Worm (Caenorhabditis elegans) whole organism, L3 larva: ENCODE data around the gene C08F1.11.

Experiments used
- ceh-82 ChIP-seq: fragments of 150-350 bp; optimal IDR thresholded peaks from 2 replicates; lab custom pipeline; 2014; ENCODE audit warnings: missing biosample characterization, missing genetic modification characterization
- fos-1 ChIP-seq: fragments of 150-350 bp; optimal IDR thresholded peaks from 2 replicates; lab custom pipeline; 2014; ENCODE audit warnings: missing biosample characterization, missing genetic modification characterization
- nhr-76 ChIP-seq: fragments of 150-350 bp; sonication (generic microtip); optimal IDR thresholded peaks from 5 replicates; lab custom pipeline; 2014; ENCODE audit warnings: missing biosample characterization, missing genetic modification characterization
- nhr-77 ChIP-seq: fragments of 150-350 bp; optimal IDR thresholded peaks from 2 replicates; lab custom pipeline; 2014; ENCODE audit warnings: missing biosample characterization, missing genetic modification characterization
- skn-1 ChIP-seq: fragments of 150-350 bp; optimal IDR thresholded peaks from 2 replicates; lab custom pipeline; 2014; ENCODE audit warnings: missing biosample characterization, missing genetic modification characterization
- tbx-2 ChIP-seq: sonication (generic microtip); optimal IDR thresholded peaks from 2 replicates; lab custom pipeline; 2016; ENCODE audit warnings: mild to moderate bottlenecking, missing genetic modification characterization, missing compliant biosample characterization
- unc-39 ChIP-seq: sonication (generic microtip); optimal IDR thresholded peaks from 4 replicates; lab custom pipeline; 2017; ENCODE audit warnings: missing biosample characterization, missing genetic modification characterization
- ztf-11 ChIP-seq: fragments of 150-350 bp; optimal IDR thresholded peaks from 2 replicates; lab custom pipeline; 2014; ENCODE audit warnings: missing biosample characterization, missing genetic modification characterization

DNA sequence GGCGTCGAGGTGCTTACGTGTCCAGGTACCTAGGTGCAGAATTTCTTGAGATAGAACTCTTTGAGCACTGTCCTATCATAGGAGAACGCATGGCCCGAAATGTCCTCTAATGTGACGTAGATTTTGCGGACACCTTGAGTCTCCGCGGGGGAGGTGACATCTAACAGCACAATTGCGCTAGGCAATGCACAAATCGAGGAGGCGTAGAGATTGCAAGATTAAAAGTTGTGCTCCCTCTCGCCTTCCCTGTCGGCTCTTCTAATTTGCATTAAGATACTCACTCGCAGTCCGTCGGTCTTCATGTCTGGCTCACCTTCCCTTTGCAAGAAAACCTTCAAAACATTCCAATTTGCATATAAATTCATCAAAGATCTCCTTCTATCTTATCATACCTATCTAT lies 25.1 kb downstream of the C08F1.11 start, which contains the start of gene F36H5.18:
- TF ChIP-seq ceh-82 (tag; lab: Kevin White, UChicago) (no peak), fos-1 (tag; lab: Kevin White, UChicago) (no peak), unc-39 (no peak), tbx-2 (tag; lab: Kevin White, UChicago) (no peak), nhr-77 (tag; lab: Kevin White, UChicago) (no peak), nhr-76 (tag; lab: Kevin White, UChicago) (no peak), skn-1 (tag; lab: Kevin White, UChicago) (no peak), ztf-11 (no peak)
